Worm (Caenorhabditis elegans) whole organism, young adult: ENCODE measurements around the gene hpo-36.

ENCODE experiments used
- nfyb-1 ChIP-seq: fragments of 200-800 bp; sonication (Bioruptor generic); IDR thresholded peaks from 2 replicates; pipeline ENCODE4 v1.3.6; 2022; ENCODE audit warnings: missing genetic modification reagents, missing genetic modification characterization, missing compliant biosample characterization
- unc-62 ChIP-seq: fragments of 150-350 bp; optimal IDR thresholded peaks from 2 replicates; lab custom pipeline; 2014; ENCODE audit warnings: missing biosample characterization, missing genetic modification reagents, missing genetic modification characterization

DNA sequence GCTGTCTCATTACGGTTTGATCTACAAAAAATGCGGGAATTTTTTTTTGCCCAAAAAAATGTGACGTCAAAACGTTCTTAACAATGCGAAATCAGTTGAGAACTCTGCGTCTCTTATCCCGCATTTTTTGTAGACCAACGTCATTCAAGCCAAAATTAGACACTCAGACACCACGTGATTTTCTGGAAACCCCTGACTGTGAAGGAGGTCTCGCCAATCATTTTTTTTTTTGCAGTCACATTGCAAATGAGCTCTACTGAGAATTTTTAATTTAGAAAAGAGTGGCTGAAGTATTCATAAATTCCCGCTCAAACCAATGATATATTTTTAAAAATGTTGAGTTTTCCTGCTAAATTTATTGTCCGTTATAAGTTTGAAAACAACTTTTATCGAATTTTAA lies 20.7 kb downstream of the hpo-36 start:
- TF ChIP-seq nfyb-1 (GFP tag; lab: Robert Waterston, UW) (no peak), unc-62 (GFP tag; lab: Kevin White, UChicago) (no peak)
